Worm (Caenorhabditis elegans): ENCODE data around the gene F54G2.1.

Gene F54G2.1

ce11 chrX:2596605-2597004, 67.6 kb downstream of the F54G2.1 start:
- TF ChIP-seq tbx-7 (tag; optimal IDR thresholded peaks at IDR 0.05) = no peak
- TF ChIP-seq nfya-1 (tag; optimal IDR thresholded peaks at IDR 0.05) = no peak
- TF ChIP-seq hlh-6 (tag; optimal IDR thresholded peaks at IDR 0.05) = no peak
- no peak for TF ChIP-seq F13H6.1 (tag; optimal IDR thresholded peaks at IDR 0.05)
- TF ChIP-seq mec-3 (tag; optimal IDR thresholded peaks at IDR 0.05; ENCODE audit: borderline replicate concordance) = no peak
- no peak for TF ChIP-seq ztf-16 (tag; optimal IDR thresholded peaks at IDR 0.05)
- TF ChIP-seq fkh-10 (GFP tag; optimal IDR thresholded peaks at IDR 0.05) = no peak
- TF ChIP-seq eyg-1 (tag; optimal IDR thresholded peaks at IDR 0.05) = no peak
- no peak for TF ChIP-seq K02D7.2 (tag; optimal IDR thresholded peaks at IDR 0.05)

ce11 chrX:2595757-2596059, 68.5 kb downstream of the F54G2.1 start:
- no peak for TF ChIP-seq hlh-6 (tag; optimal IDR thresholded peaks at IDR 0.05)
- TF ChIP-seq unc-55 (GFP tag; optimal IDR thresholded peaks at IDR 0.05) = no peak
- no peak for TF ChIP-seq fkh-10 (GFP tag; optimal IDR thresholded peaks at IDR 0.05)
- TF ChIP-seq nhr-232 (tag; optimal IDR thresholded peaks at IDR 0.05) = no peak
- no peak for TF ChIP-seq F13H6.1 (tag; optimal IDR thresholded peaks at IDR 0.05)
- no peak for TF ChIP-seq elt-4 (tag; optimal IDR thresholded peaks at IDR 0.05)
- no peak for TF ChIP-seq C08G9.2 (tag; optimal IDR thresholded peaks at IDR 0.05)
- TF ChIP-seq ref-2 (tag; optimal IDR thresholded peaks at IDR 0.05) = no peak
- TF ChIP-seq ets-4 (tag; optimal IDR thresholded peaks at IDR 0.05) = no peak
- TF ChIP-seq nhr-11 (tag; optimal IDR thresholded peaks at IDR 0.05) = no peak
- TF ChIP-seq unc-86 (tag; optimal IDR thresholded peaks at IDR 0.05) = no peak
- no peak for TF ChIP-seq pros-1 (tag; optimal IDR thresholded peaks at IDR 0.05)
- TF ChIP-seq T23F11.4 (GFP tag; optimal IDR thresholded peaks at IDR 0.05) = no peak
- TF ChIP-seq pax-1 (tag; optimal IDR thresholded peaks at IDR 0.05) = no peak
- TF ChIP-seq ceh-24 (tag; optimal IDR thresholded peaks at IDR 0.05) = no peak
- no peak for TF ChIP-seq ceh-45 (GFP tag; IDR thresholded peaks at IDR 0.05)
- no peak for TF ChIP-seq zip-5 (tag; optimal IDR thresholded peaks at IDR 0.05)
- TF ChIP-seq odd-2 (tag; optimal IDR thresholded peaks at IDR 0.05) = no peak
- TF ChIP-seq ceh-6 (GFP tag; optimal IDR thresholded peaks at IDR 0.05) = no peak

- TF ChIP-seq unc-55 (GFP tag; optimal IDR thresholded peaks at IDR 0.05) = peak; percentile 35
- no peak for TF ChIP-seq ceh-45 (GFP tag; IDR thresholded peaks at IDR 0.05)
- peak; percentile 39 for TF ChIP-seq ceh-18 (tag; optimal IDR thresholded peaks at IDR 0.05)
- TF ChIP-seq eyg-1 (tag; optimal IDR thresholded peaks at IDR 0.05) = no peak
Observed at ce11 chrX:2595027-2595756, 69.0 kb downstream of the F54G2.1 start.

ce11 chrX:2593703-2594102, 70.5 kb downstream of the F54G2.1 start, which contains the start of the genes nhr-40 and T03G6.7:
TSS of gene nhr-40 (plus strand) at chrX:2594003.
TSS of gene T03G6.7 (plus strand) at chrX:2594039.
- TF ChIP-seq lin-11 (tag; optimal IDR thresholded peaks at IDR 0.05) (no peak), F13H6.1 (tag; optimal IDR thresholded peaks at IDR 0.05) (no peak), hlh-8 (tag; optimal IDR thresholded peaks at IDR 0.05) (no peak), unc-42 (tag; optimal IDR thresholded peaks at IDR 0.05) (no peak), ceh-6 (GFP tag; optimal IDR thresholded peaks at IDR 0.05) (no peak), npax-4 (tag; optimal IDR thresholded peaks at IDR 0.05) (no peak), ahr-1 (tag; optimal IDR thresholded peaks at IDR 0.05) (no peak), tbx-2 (tag; optimal IDR thresholded peaks at IDR 0.05) (no peak), ceh-31 (tag; optimal IDR thresholded peaks at IDR 0.05) (no peak), hlh-30 (tag; optimal IDR thresholded peaks at IDR 0.05; ENCODE audit: insufficient read depth) (no peak), nhr-232 (tag; optimal IDR thresholded peaks at IDR 0.05) (no peak)

- TF ChIP-seq ceh-14 (tag; optimal IDR thresholded peaks at IDR 0.05) (no peak), hlh-6 (tag; optimal IDR thresholded peaks at IDR 0.05) (no peak), ceh-34 (tag; optimal IDR thresholded peaks at IDR 0.05) (no peak), C38D4.7 (GFP tag; optimal IDR thresholded peaks at IDR 0.05) (no peak), odd-2 (tag; optimal IDR thresholded peaks at IDR 0.05) (no peak), sdc-2 (tag; optimal IDR thresholded peaks at IDR 0.05) (no peak), ztf-16 (tag; optimal IDR thresholded peaks at IDR 0.05) (no peak), nfya-1 (tag; optimal IDR thresholded peaks at IDR 0.05) (no peak), ceh-31 (tag; optimal IDR thresholded peaks at IDR 0.05) (no peak), hlh-15 (tag; optimal IDR thresholded peaks at IDR 0.05) (no peak), pag-3 (tag; optimal IDR thresholded peaks at IDR 0.05; ENCODE audit: borderline replicate concordance) (no peak), syd-9 (tag; optimal IDR thresholded peaks at IDR 0.05) (no peak), lin-11 (tag; optimal IDR thresholded peaks at IDR 0.05) (no peak), ama-1 (optimal IDR thresholded peaks at IDR 0.05) (no peak), dve-1 (tag; optimal IDR thresholded peaks at IDR 0.05) (no peak), unc-55 (GFP tag; optimal IDR thresholded peaks at IDR 0.05) (no peak), npax-4 (tag; optimal IDR thresholded peaks at IDR 0.05) (no peak), sox-4 (tag; optimal IDR thresholded peaks at IDR 0.05) (no peak)
Observed at ce11 chrX:2592670-2593280, 71.4 kb downstream of the F54G2.1 start.

Data from whole organism, late embryonic.